Worm (Caenorhabditis elegans) whole organism, young adult: ENCODE results near the gene nlp-25.

Source experiments
- B0035.1 ChIP-seq: sonication (generic microtip); optimal IDR thresholded peaks from 2 replicates; lab custom pipeline; 2016; ENCODE audit warnings: missing genetic modification characterization, mild to moderate bottlenecking, missing compliant biosample characterization, missing genotype, missing genetic modification reagents
- B0261.1 ChIP-seq: sonication (generic microtip); optimal IDR thresholded peaks from 2 replicates; lab custom pipeline; 2016; ENCODE audit warnings: mild to moderate bottlenecking, missing genetic modification characterization, moderate library complexity, missing compliant biosample characterization
- B0336.3 ChIP-seq: fragments of 200-800 bp; sonication (Bioruptor generic); IDR thresholded peaks from 2 replicates; pipeline ENCODE4 v1.3.6; 2022; ENCODE audit warnings: missing genetic modification characterization, missing compliant biosample characterization
- F10E7.11 ChIP-seq: sonication (generic microtip); optimal IDR thresholded peaks from 2 replicates; lab custom pipeline; 2017; ENCODE audit warnings: mild to moderate bottlenecking, missing genetic modification characterization, moderate library complexity, missing compliant biosample characterization
- F23B12.7 ChIP-seq: sonication (generic microtip); optimal IDR thresholded peaks from 2 replicates; lab custom pipeline; 2017; ENCODE audit warnings: missing genetic modification characterization, mild to moderate bottlenecking, missing compliant biosample characterization, antibody characterized with exemption, moderate library complexity; ENCODE audit not compliant: insufficient read depth
- K12H6.12 ChIP-seq: fragments of 200-800 bp; sonication (Bioruptor generic); optimal IDR thresholded peaks from 2 replicates; lab custom pipeline; 2018; ENCODE audit warnings: mild to moderate bottlenecking, missing genetic modification characterization, missing compliant biosample characterization
- Y56A3A.18 ChIP-seq: fragments of 200-800 bp; sonication (Bioruptor generic); IDR thresholded peaks from 2 replicates; pipeline ENCODE4 v1.3.6; 2022; ENCODE audit warnings: missing genetic modification reagents, missing genetic modification characterization, missing compliant biosample characterization
- aptf-3 ChIP-seq: fragments of 200-800 bp; sonication (Bioruptor generic); IDR thresholded peaks from 2 replicates; pipeline ENCODE4 v1.3.6; 2022; ENCODE audit warnings: missing genetic modification characterization, missing compliant biosample characterization
- atf-7 ChIP-seq: sonication (generic microtip); optimal IDR thresholded peaks from 2 replicates; lab custom pipeline; 2017; ENCODE audit warnings: mild to moderate bottlenecking, missing genetic modification characterization, missing compliant biosample characterization
- attf-3 ChIP-seq: fragments of 200-800 bp; sonication (Bioruptor generic); conservative IDR thresholded peaks from 2 replicates; pipeline ENCODE4 v1.3.6; 2022; ENCODE audit warnings: missing genetic modification reagents, missing genetic modification characterization, missing compliant biosample characterization
- attf-5 ChIP-seq: fragments of 200-800 bp; sonication (Bioruptor generic); optimal IDR thresholded peaks from 2 replicates; lab custom pipeline; 2018; ENCODE audit warnings: mild to moderate bottlenecking, missing genetic modification characterization, missing compliant biosample characterization
- cebp-2 ChIP-seq: fragments of 200-800 bp; sonication (Bioruptor generic); IDR thresholded peaks from 2 replicates; pipeline ENCODE4 v1.3.6; 2022; ENCODE audit warnings: missing genetic modification characterization, missing compliant biosample characterization
- ceh-58 ChIP-seq: fragments of 200-800 bp; sonication (Bioruptor generic); IDR thresholded peaks from 2 replicates; pipeline ENCODE4 v1.3.6; 2022; ENCODE audit warnings: missing genetic modification characterization, missing compliant biosample characterization
- ceh-91 ChIP-seq: fragments of 200-800 bp; sonication (Bioruptor generic); IDR thresholded peaks from 2 replicates; pipeline ENCODE4 v1.3.6; 2022; ENCODE audit warnings: missing genetic modification reagents, missing genetic modification characterization, missing compliant biosample characterization
- chd-7 ChIP-seq: sonication (generic microtip); optimal IDR thresholded peaks from 2 replicates; lab custom pipeline; 2016; ENCODE audit warnings: mild to moderate bottlenecking, missing genetic modification characterization, moderate library complexity, missing compliant biosample characterization
- dox-1 ChIP-seq: fragments of 200-800 bp; sonication (Bioruptor generic); IDR thresholded peaks from 2 replicates; pipeline ENCODE4 v1.3.6; 2022; ENCODE audit warnings: missing genetic modification reagents, missing genetic modification characterization, missing compliant biosample characterization
- dpl-1 ChIP-seq: fragments of 150-350 bp; optimal IDR thresholded peaks from 2 replicates; lab custom pipeline; 2014; ENCODE audit warnings: missing biosample characterization, missing genetic modification reagents, missing genetic modification characterization
- egl-44 ChIP-seq: fragments of 200-800 bp; sonication (Bioruptor generic); IDR thresholded peaks from 2 replicates; pipeline ENCODE4 v1.3.6; 2022; ENCODE audit warnings: missing genetic modification reagents, missing genetic modification characterization, missing compliant biosample characterization
- gei-17 ChIP-seq: fragments of 200-800 bp; sonication (Bioruptor generic); optimal IDR thresholded peaks from 2 replicates; lab custom pipeline; 2018; ENCODE audit warnings: mild to moderate bottlenecking, missing genetic modification characterization, missing compliant biosample characterization
- hlh-12 ChIP-seq: sonication (generic microtip); optimal IDR thresholded peaks from 2 replicates; lab custom pipeline; 2016; ENCODE audit warnings: missing genetic modification characterization, missing compliant biosample characterization
- hlh-26 ChIP-seq: fragments of 200-800 bp; sonication (Bioruptor generic); conservative IDR thresholded peaks from 2 replicates; pipeline ENCODE4 v1.3.6; 2022; ENCODE audit warnings: missing genetic modification reagents, missing genetic modification characterization, missing compliant biosample characterization
- hmg-1.2 ChIP-seq: fragments of 200-800 bp; sonication (Bioruptor generic); IDR thresholded peaks from 2 replicates; pipeline ENCODE4 v1.3.6; 2022; ENCODE audit warnings: missing genetic modification reagents, missing genetic modification characterization, missing compliant biosample characterization
- hmg-20 ChIP-seq: fragments of 200-800 bp; sonication (Bioruptor generic); IDR thresholded peaks from 2 replicates; pipeline ENCODE4 v1.3.6; 2022; ENCODE audit warnings: missing genetic modification reagents, missing genetic modification characterization, missing compliant biosample characterization
- hsf-1 ChIP-seq: fragments of 200-800 bp; sonication (Bioruptor generic); IDR thresholded peaks from 2 replicates; pipeline ENCODE4 v1.3.6; 2022; ENCODE audit warnings: missing genetic modification reagents, missing genetic modification characterization, missing compliant biosample characterization
- lag-1 ChIP-seq: fragments of 200-800 bp; sonication (Bioruptor generic); IDR thresholded peaks from 2 replicates; pipeline ENCODE4 v1.3.6; 2022; ENCODE audit warnings: missing genetic modification reagents, missing genetic modification characterization, missing compliant biosample characterization
- let-526 ChIP-seq: fragments of 200-800 bp; sonication (Bioruptor generic); IDR thresholded peaks from 2 replicates; pipeline ENCODE4 v1.3.6; 2022; ENCODE audit warnings: missing genetic modification reagents, missing genetic modification characterization, missing compliant biosample characterization
- let-607 ChIP-seq, 2 experiments: fragments of 200-800 bp in 1 of 2; sonication (Bioruptor generic) in 1 of 2; sonication (generic microtip) in 1 of 2; optimal IDR thresholded peaks; 2 replicates each; lab custom pipeline; 2016 to 2018; ENCODE audit warnings: mild to moderate bottlenecking in 2 of 2, missing compliant biosample characterization in 2 of 2, missing genetic modification characterization in 2 of 2, moderate library complexity in 2 of 2, missing genotype in 1 of 2
- lin-26 ChIP-seq: fragments of 200-800 bp; sonication (Bioruptor generic); IDR thresholded peaks from 2 replicates; pipeline ENCODE4 v1.3.6; 2022; ENCODE audit warnings: missing genetic modification reagents, missing genetic modification characterization, missing compliant biosample characterization
- lin-35 ChIP-seq, 3 experiments: fragments of 150-350 bp in 2 of 3; sonication (generic microtip) in 1 of 3; optimal IDR thresholded peaks; 2 replicates each; lab custom pipeline; 2014 to 2018; ENCODE audit warnings: missing biosample characterization in 3 of 3, missing genetic modification characterization in 3 of 3, missing genetic modification reagents in 3 of 3
- lin-54 ChIP-seq: fragments of 200-800 bp; sonication (Bioruptor generic); optimal IDR thresholded peaks from 2 replicates; lab custom pipeline; 2018; ENCODE audit warnings: mild to moderate bottlenecking, missing genetic modification characterization, missing compliant biosample characterization
- lir-1 ChIP-seq: fragments of 200-800 bp; sonication (Bioruptor generic); conservative IDR thresholded peaks from 2 replicates; pipeline ENCODE4 v1.3.6; 2022; ENCODE audit warnings: missing genetic modification reagents, missing genetic modification characterization, missing compliant biosample characterization
- madf-3 ChIP-seq: fragments of 200-800 bp; sonication (Bioruptor generic); IDR thresholded peaks from 2 replicates; pipeline ENCODE4 v1.3.6; 2022; ENCODE audit warnings: missing genetic modification reagents, missing genetic modification characterization, missing compliant biosample characterization
- madf-8 ChIP-seq: fragments of 200-800 bp; sonication (Bioruptor generic); conservative IDR thresholded peaks from 2 replicates; pipeline ENCODE4 v1.3.6; 2022; ENCODE audit warnings: missing genetic modification reagents, missing genetic modification characterization, missing compliant biosample characterization
- mes-4 ChIP-seq: sonication (generic microtip); optimal IDR thresholded peaks from 2 replicates; lab custom pipeline; 2016; ENCODE audit warnings: missing genotype, missing genetic modification characterization, missing compliant biosample characterization
- mxl-1 ChIP-seq: sonication (generic microtip); optimal IDR thresholded peaks from 2 replicates; lab custom pipeline; 2016; ENCODE audit warnings: missing genetic modification characterization, missing compliant biosample characterization
- nfya-2 ChIP-seq: fragments of 200-800 bp; sonication (Bioruptor generic); IDR thresholded peaks from 2 replicates; pipeline ENCODE4 v1.3.6; 2022; ENCODE audit warnings: missing genetic modification reagents, missing genetic modification characterization, missing compliant biosample characterization
- nhr-120 ChIP-seq: fragments of 200-800 bp; sonication (Bioruptor generic); IDR thresholded peaks from 2 replicates; pipeline ENCODE4 v1.3.6; 2022; ENCODE audit warnings: missing genetic modification characterization, missing compliant biosample characterization
- nhr-80 ChIP-seq: sonication (generic microtip); optimal IDR thresholded peaks from 2 replicates; lab custom pipeline; 2016; ENCODE audit warnings: missing genetic modification characterization, missing compliant biosample characterization
- pbrm-1 ChIP-seq: fragments of 200-800 bp; sonication (Bioruptor generic); IDR thresholded peaks from 2 replicates; pipeline ENCODE4 v1.3.6; 2022; ENCODE audit warnings: missing genetic modification reagents, missing genetic modification characterization, missing compliant biosample characterization
- pha-4 ChIP-seq: fragments of 150-350 bp; sonication (generic microtip); optimal IDR thresholded peaks from 2 replicates; lab custom pipeline; 2014; ENCODE audit warnings: missing biosample characterization, missing genetic modification reagents, missing genetic modification characterization
- repo-1 ChIP-seq: sonication (generic microtip); optimal IDR thresholded peaks from 2 replicates; lab custom pipeline; 2017; ENCODE audit warnings: mild to moderate bottlenecking, missing genetic modification characterization, missing compliant biosample characterization
- unc-62 ChIP-seq: fragments of 150-350 bp; optimal IDR thresholded peaks from 2 replicates; lab custom pipeline; 2014; ENCODE audit warnings: missing biosample characterization, missing genetic modification reagents, missing genetic modification characterization
- xnd-1 ChIP-seq: sonication (generic microtip); optimal IDR thresholded peaks from 2 replicates; lab custom pipeline; 2016; ENCODE audit warnings: missing genotype, missing genetic modification reagents, missing genetic modification characterization, missing compliant biosample characterization
- zfh-2 ChIP-seq: fragments of 200-800 bp; sonication (Bioruptor generic); conservative IDR thresholded peaks from 2 replicates; pipeline ENCODE4 v1.3.6; 2022; ENCODE audit warnings: missing genetic modification reagents, missing genetic modification characterization, missing compliant biosample characterization
- ztf-22 ChIP-seq: fragments of 200-800 bp; sonication (Bioruptor generic); optimal IDR thresholded peaks from 2 replicates; lab custom pipeline; 2018; ENCODE audit warnings: mild to moderate bottlenecking, missing genetic modification characterization, moderate library complexity, missing compliant biosample characterization
- ztf-25 ChIP-seq: fragments of 200-800 bp; sonication (Bioruptor generic); IDR thresholded peaks from 2 replicates; pipeline ENCODE4 v1.3.6; 2022; ENCODE audit warnings: missing genetic modification reagents, missing genetic modification characterization, missing compliant biosample characterization
- ztf-6 ChIP-seq: fragments of 200-800 bp; sonication (Bioruptor generic); IDR thresholded peaks from 2 replicates; pipeline ENCODE4 v1.3.6; 2022; ENCODE audit warnings: missing genetic modification reagents, missing genetic modification characterization, missing compliant biosample characterization

Gene nlp-25

ce11 chrV:19620098-19620497, 14.1 kb downstream of the nlp-25 start:
- TF ChIP-seq B0035.1 (tag; lab: Kevin White, UChicago), result no peak
- no peak for TF ChIP-seq egl-44 (GFP tag; lab: Robert Waterston, UW)
- 0 out of 2 replicates have a peak, but pooled peaks have one; percentile 41 for TF ChIP-seq let-526 (GFP tag; lab: Robert Waterston, UW)
- TF ChIP-seq B0261.1 (tag; lab: Kevin White, UChicago), result no peak
- TF ChIP-seq hmg-1.2, result peak; percentile 86
- no peak for TF ChIP-seq ztf-25
- TF ChIP-seq nfya-2 (GFP tag; lab: Robert Waterston, UW), result no peak
- no peak for TF ChIP-seq mes-4 (tag; lab: Kevin White, UChicago)
- no peak for TF ChIP-seq xnd-1
- TF ChIP-seq madf-3 (GFP tag; lab: Robert Waterston, UW), result no peak
- no peak for TF ChIP-seq unc-62 (GFP tag; lab: Kevin White, UChicago)
- TF ChIP-seq dpl-1 (GFP tag; lab: Kevin White, UChicago), result no peak
- no peak for TF ChIP-seq hsf-1 (GFP tag; lab: Robert Waterston, UW)
- TF ChIP-seq mxl-1 (tag; lab: Kevin White, UChicago), result no peak
- TF ChIP-seq zfh-2 (GFP tag; lab: Robert Waterston, UW), result no peak
- no peak for TF ChIP-seq ztf-22
- TF ChIP-seq, all 124 proteins: peak for 2

ce11 chrV:19622440-19622914, 16.5 kb downstream of the nlp-25 start, which contains the start of gene Y43F8C.3:
Gene Y43F8C.3, minus strand, starts transcription at chrV:19622626.
- TF ChIP-seq pha-4 (tag; lab: Kevin White, UChicago) (no peak), dox-1 (peak; percentile 86), chd-7 (tag; lab: Kevin White, UChicago) (peak; percentile 31), Y56A3A.18 (GFP tag; lab: Robert Waterston, UW) (0 out of 2 replicates have a peak, but pooled peaks have one; percentile 60), attf-3 (GFP tag; lab: Robert Waterston, UW) (no peak), repo-1 (tag; lab: Kevin White, UChicago) (no peak), hlh-26 (GFP tag; lab: Robert Waterston, UW) (no peak), ztf-6 (GFP tag; lab: Robert Waterston, UW) (no peak), hmg-1.2 (peak; percentile 70), ceh-91 (no peak), attf-5 (GFP tag; lab: Kevin White, UChicago) (peak; percentile 27), let-607 (tag; optimal IDR thresholded peaks at IDR 0.05; lab: Kevin White, UChicago) (no peak), aptf-3 (no peak), lin-54 (GFP tag; lab: Kevin White, UChicago) (peak; percentile 19), lir-1 (GFP tag; lab: Robert Waterston, UW) (peak; percentile 94), nfya-2 (GFP tag; lab: Robert Waterston, UW) (no peak), nhr-120 (0 out of 2 replicates have a peak, but pooled peaks have one; percentile 24), gei-17 (peak; percentile 46), B0336.3 (GFP tag; lab: Robert Waterston, UW) (no peak; the same call in none of the 2 replicates), madf-8 (GFP tag; lab: Robert Waterston, UW) (no peak), F10E7.11 (tag; lab: Kevin White, UChicago) (no peak), hmg-20 (no peak), mxl-1 (tag; lab: Kevin White, UChicago) (no peak), lag-1 (GFP tag; lab: Robert Waterston, UW) (no peak), nhr-80 (peak; percentile 28), F23B12.7 (peak; percentile 58), cebp-2 (GFP tag; lab: Robert Waterston, UW) (no peak), lin-26 (no peak), lin-35 (GFP tag; optimal IDR thresholded peaks at IDR 0.05; lab: Kevin White, UChicago) (peak in 1 of 3 experiments; percentile 20), B0261.1 (tag; lab: Kevin White, UChicago) (no peak), K12H6.12 (peak; percentile 77), pbrm-1 (GFP tag; lab: Robert Waterston, UW) (0 out of 2 replicates have a peak, but pooled peaks have one; percentile 32), hlh-12 (tag; lab: Kevin White, UChicago) (no peak), atf-7 (tag; lab: Kevin White, UChicago) (peak; percentile 28), egl-44 (GFP tag; lab: Robert Waterston, UW) (no peak), ceh-58 (GFP tag; lab: Robert Waterston, UW) (no peak)
